Worm (Caenorhabditis elegans) whole organism, L4 larva: ENCODE results near the gene egl-9.

ENCODE experiments used
- Y5F2A.4 ChIP-seq: fragments of 200-800 bp; sonication (Bioruptor generic); optimal IDR thresholded peaks from 2 replicates; lab custom pipeline; 2018; ENCODE audit warnings: mild to moderate bottlenecking, missing genetic modification characterization, missing compliant biosample characterization
- aly-2 ChIP-seq: sonication (generic microtip); optimal IDR thresholded peaks from 2 replicates; lab custom pipeline; 2018; ENCODE audit warnings: missing biosample characterization, missing genetic modification characterization
- pha-4 ChIP-seq, 2 experiments: fragments of 150-350 bp in 1 of 2; fragments of 200-800 bp in 1 of 2; sonication (Bioruptor generic) in 1 of 2; IDR thresholded peaks in 1 of 2; optimal IDR thresholded peaks in 1 of 2; 2 replicates each; pipeline versions ENCODE4 v1.3.6 to Lab custom; 2014 to 2022; ENCODE audit warnings: missing genetic modification characterization in 2 of 2, missing genetic modification reagents in 2 of 2, missing biosample characterization in 1 of 2, missing compliant biosample characterization in 1 of 2
- unc-39 ChIP-seq: sonication (generic microtip); optimal IDR thresholded peaks from 2 replicates; lab custom pipeline; 2017; ENCODE audit warnings: missing biosample characterization, missing genetic modification characterization
- zag-1 ChIP-seq: fragments of 150-350 bp; optimal IDR thresholded peaks from 2 replicates; lab custom pipeline; 2014; ENCODE audit warnings: missing biosample characterization, missing genetic modification characterization

- TF ChIP-seq zag-1 (tag; lab: Kevin White, UChicago) (no peak), Y5F2A.4 (GFP tag; lab: Kevin White, UChicago) (no peak), aly-2 (no peak), unc-39 (tag; lab: Kevin White, UChicago) (no peak), pha-4 (GFP tag; IDR thresholded peaks at IDR 0.05; lab: Robert Waterston, UW) (no peak), pha-4 (tag; optimal IDR thresholded peaks at IDR 0.05; lab: Kevin White, UChicago) (no peak)
Measured at ce11 chrV:10441135-10442024, 26.9 kb upstream of the egl-9 start, which contains the start of gene pap-1.
